Fruit fly (Drosophila melanogaster) S2 (cell line): ENCODE data around the gene CG7857.

Experiments
- CG8478 ChIP-seq: fragments of >200 bp; optimal IDR thresholded peaks from 2 replicates; lab custom pipeline; 2018
- CTCF ChIP-seq, 2 experiments: fragments of >200 bp; optimal IDR thresholded peaks; 2 replicates each; lab custom pipeline; 2018

- no peak for TF ChIP-seq CG8478 (lab: Kevin White, UChicago)
- no peak for TF ChIP-seq CTCF (optimal IDR thresholded peaks at IDR 0.05; lab: Kevin White, UChicago)
These were observed 30.7 kb downstream of the CG7857 start, which contains the start of gene cocoon for dm6 chr3L:15474010-15474409.
